Worm (Caenorhabditis elegans) whole organism, early embryonic: Measurements from ENCODE around the gene K06H6.5.

ENCODE experiments used
- F13C5.2 ChIP-seq: sonication (generic microtip); optimal IDR thresholded peaks from 2 replicates; lab custom pipeline; 2017; ENCODE audit warnings: mild to moderate bottlenecking, missing genetic modification characterization, inconsistent platforms, missing compliant biosample characterization
- ama-1 ChIP-seq: fragments of 150-350 bp; optimal IDR thresholded peaks from 2 replicates; lab custom pipeline; 2014
- ceh-36 ChIP-seq: sonication (generic microtip); optimal IDR thresholded peaks from 2 replicates; lab custom pipeline; 2016; ENCODE audit warnings: missing genetic modification characterization, inconsistent platforms, missing compliant biosample characterization
- hnd-1 ChIP-seq: sonication (generic microtip); optimal IDR thresholded peaks from 2 replicates; lab custom pipeline; 2016; ENCODE audit warnings: missing genetic modification characterization, missing compliant biosample characterization
- scrt-1 ChIP-seq: fragments of 200-800 bp; sonication (Bioruptor generic); IDR thresholded peaks from 2 replicates; pipeline ENCODE4 v1.3.6; 2022; ENCODE audit warnings: missing genetic modification characterization, missing compliant biosample characterization
- tra-4 ChIP-seq: sonication (generic microtip); optimal IDR thresholded peaks from 2 replicates; lab custom pipeline; 2017; ENCODE audit warnings: missing genetic modification characterization, missing compliant biosample characterization

DNA sequence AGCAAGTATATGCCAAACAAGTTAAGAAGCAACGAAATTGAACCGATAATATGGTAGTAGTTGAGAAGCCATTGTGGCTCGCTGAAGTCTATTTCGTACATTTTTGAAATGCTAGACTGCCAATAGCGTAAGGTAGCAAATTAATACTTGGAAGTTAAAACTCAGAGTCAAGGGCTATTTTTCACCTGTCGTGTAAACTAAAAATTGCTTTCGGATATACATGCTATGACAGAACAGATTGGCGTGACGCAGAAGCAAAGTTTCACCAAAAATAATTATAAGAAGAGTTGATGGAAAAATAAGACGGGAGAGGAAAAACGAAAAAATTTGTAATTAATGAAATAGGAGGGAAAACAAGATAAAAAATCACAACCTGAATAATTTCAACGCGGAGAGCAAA, 10.2 kb upstream of the K06H6.5 start, which contains the start of gene sri-73:
- TF ChIP-seq ceh-36 (tag; lab: Kevin White, UChicago) (no peak), ama-1 (no peak), tra-4 (tag; lab: Kevin White, UChicago) (no peak), hnd-1 (tag; lab: Kevin White, UChicago) (no peak), scrt-1 (no peak), F13C5.2 (no peak)
